Worm (Caenorhabditis elegans) whole organism, L1 larva: Measurements from ENCODE around the gene ipmk-1.

Source experiments
- C04F5.9 ChIP-seq: sonication (generic microtip); optimal IDR thresholded peaks from 2 replicates; lab custom pipeline; 2016; ENCODE audit warnings: missing genetic modification characterization, missing compliant biosample characterization
- C16A3.4 ChIP-seq: fragments of 150-350 bp; optimal IDR thresholded peaks from 2 replicates; lab custom pipeline; 2014; ENCODE audit warnings: missing biosample characterization, missing genetic modification characterization
- C34B4.2 ChIP-seq: sonication (generic microtip); optimal IDR thresholded peaks from 2 replicates; lab custom pipeline; 2017; ENCODE audit warnings: mild to moderate bottlenecking, missing genetic modification characterization, missing compliant biosample characterization
- F16B12.6 ChIP-seq: fragments of 150-350 bp; optimal IDR thresholded peaks from 2 replicates; lab custom pipeline; 2014; ENCODE audit warnings: missing biosample characterization, missing genetic modification characterization
- aha-1 ChIP-seq: fragments of 150-350 bp; optimal IDR thresholded peaks from 2 replicates; lab custom pipeline; 2014; ENCODE audit warnings: missing biosample characterization, missing genetic modification characterization
- alr-1 ChIP-seq: fragments of 200-800 bp; sonication (Bioruptor generic); optimal IDR thresholded peaks from 2 replicates; lab custom pipeline; 2018; ENCODE audit warnings: borderline replicate concordance, mild to moderate bottlenecking, missing genetic modification characterization, missing compliant biosample characterization
- aly-2 ChIP-seq: fragments of 150-350 bp; optimal IDR thresholded peaks from 2 replicates; lab custom pipeline; 2014; ENCODE audit warnings: missing biosample characterization, missing genetic modification characterization
- ceh-63 ChIP-seq: fragments of 200-800 bp; sonication (Bioruptor generic); optimal IDR thresholded peaks from 2 replicates; lab custom pipeline; 2018; ENCODE audit warnings: mild to moderate bottlenecking, missing genetic modification characterization, missing compliant biosample characterization
- ceh-82 ChIP-seq, 3 experiments: fragments of 150-350 bp in 1 of 3; sonication (generic microtip) in 2 of 3; optimal IDR thresholded peaks; 2 replicates each; lab custom pipeline; 2014 to 2017; ENCODE audit warnings: missing biosample characterization in 3 of 3, missing genetic modification characterization in 3 of 3
- dpl-1 ChIP-seq, 3 experiments: fragments of 150-350 bp in 2 of 3; sonication (generic microtip) in 1 of 3; optimal IDR thresholded peaks; 2 replicates each; lab custom pipeline; 2014 to 2017; ENCODE audit warnings: missing biosample characterization in 3 of 3, missing genetic modification characterization in 3 of 3, missing genetic modification reagents in 3 of 3
- dsc-1 ChIP-seq: sonication (generic microtip); optimal IDR thresholded peaks from 2 replicates; lab custom pipeline; 2016; ENCODE audit warnings: mild to moderate bottlenecking, missing genetic modification characterization, missing compliant biosample characterization
- efl-1 ChIP-seq, 4 experiments: fragments of 150-350 bp; optimal IDR thresholded peaks in 3 of 4; peaks in 1 of 4; 1 replicate in 1 of 4; 2 replicates in 3 of 4; lab custom pipeline; 2014; ENCODE audit warnings: missing biosample characterization in 2 of 4, missing genetic modification characterization in 2 of 4, missing genetic modification reagents in 2 of 4
- egl-13 ChIP-seq: sonication (generic microtip); optimal IDR thresholded peaks from 2 replicates; lab custom pipeline; 2016; ENCODE audit warnings: missing genotype, missing genetic modification reagents, missing genetic modification characterization, missing compliant biosample characterization
- elt-2 ChIP-seq: sonication (generic microtip); optimal IDR thresholded peaks from 2 replicates; lab custom pipeline; 2016; ENCODE audit warnings: missing genetic modification characterization, mild to moderate bottlenecking, inconsistent platforms, missing compliant biosample characterization, missing genetic modification reagents
- ets-5 ChIP-seq: fragments of 200-800 bp; sonication (Bioruptor generic); IDR thresholded peaks from 2 replicates; pipeline ENCODE4 v1.3.6; 2022; ENCODE audit warnings: missing genetic modification characterization, missing compliant biosample characterization
- fkh-10 ChIP-seq: sonication (generic microtip); optimal IDR thresholded peaks from 2 replicates; lab custom pipeline; 2017; ENCODE audit warnings: missing biosample characterization, missing genetic modification reagents, missing genetic modification characterization
- fkh-4 ChIP-seq: sonication (generic microtip); optimal IDR thresholded peaks from 2 replicates; lab custom pipeline; 2016; ENCODE audit warnings: missing compliant biosample characterization, missing genetic modification characterization, borderline replicate concordance
- fkh-8 ChIP-seq: sonication (generic microtip); optimal IDR thresholded peaks from 2 replicates; lab custom pipeline; 2016; ENCODE audit warnings: mild to moderate bottlenecking, missing genetic modification characterization, missing compliant biosample characterization
- grh-1 ChIP-seq: fragments of 200-800 bp; sonication (Bioruptor generic); IDR thresholded peaks from 2 replicates; pipeline ENCODE4 v1.3.6; 2022; ENCODE audit warnings: missing genetic modification reagents, missing genetic modification characterization, missing compliant biosample characterization
- hlh-17 ChIP-seq: fragments of 200-800 bp; sonication (Bioruptor generic); optimal IDR thresholded peaks from 2 replicates; lab custom pipeline; 2018; ENCODE audit warnings: missing genetic modification characterization, mild to moderate bottlenecking, missing compliant biosample characterization, moderate library complexity, borderline replicate concordance
- hpl-2 ChIP-seq: fragments of 150-350 bp; optimal IDR thresholded peaks from 2 replicates; lab custom pipeline; 2014; ENCODE audit warnings: missing biosample characterization, missing genetic modification reagents, missing genetic modification characterization
- irx-1 ChIP-seq: sonication (generic microtip); optimal IDR thresholded peaks from 2 replicates; lab custom pipeline; 2016; ENCODE audit warnings: missing genetic modification characterization, missing compliant biosample characterization
- lin-14 ChIP-seq: fragments of 200-800 bp; sonication (Bioruptor generic); optimal IDR thresholded peaks from 2 replicates; lab custom pipeline; 2018; ENCODE audit warnings: mild to moderate bottlenecking, missing genetic modification characterization, moderate library complexity, missing compliant biosample characterization
- lin-15B ChIP-seq: fragments of 150-350 bp; sonication (generic microtip); optimal IDR thresholded peaks from 3 replicates; lab custom pipeline; 2014; ENCODE audit warnings: missing biosample characterization, missing genetic modification characterization
- lin-35 ChIP-seq, 2 experiments: fragments of 150-350 bp; optimal IDR thresholded peaks; 2 replicates each; lab custom pipeline; 2014; ENCODE audit warnings: missing biosample characterization in 2 of 2, missing genetic modification characterization in 2 of 2, missing genetic modification reagents in 2 of 2
- lir-3 ChIP-seq: sonication (generic microtip); optimal IDR thresholded peaks from 2 replicates; lab custom pipeline; 2016; ENCODE audit warnings: mild to moderate bottlenecking, missing genetic modification characterization, moderate library complexity, missing compliant biosample characterization; ENCODE audit not compliant: poor library complexity
- mab-9 ChIP-seq: fragments of 200-800 bp; sonication (Bioruptor generic); IDR thresholded peaks from 2 replicates; pipeline ENCODE4 v1.3.6; 2022; ENCODE audit warnings: missing genetic modification reagents, missing genetic modification characterization, missing compliant biosample characterization
- mef-2 ChIP-seq: fragments of 150-350 bp; optimal IDR thresholded peaks from 2 replicates; lab custom pipeline; 2014; ENCODE audit warnings: missing biosample characterization, missing genetic modification characterization
- nhr-12 ChIP-seq: sonication (generic microtip); optimal IDR thresholded peaks from 2 replicates; lab custom pipeline; 2017; ENCODE audit warnings: missing biosample characterization, missing genetic modification characterization
- nhr-19 ChIP-seq: fragments of 200-800 bp; sonication (Bioruptor generic); conservative IDR thresholded peaks from 2 replicates; pipeline ENCODE4 v1.3.6; 2022; ENCODE audit warnings: missing genetic modification characterization, missing compliant biosample characterization
- nhr-20 ChIP-seq: sonication (generic microtip); optimal IDR thresholded peaks from 2 replicates; lab custom pipeline; 2016; ENCODE audit warnings: mild to moderate bottlenecking, missing genetic modification characterization, missing compliant biosample characterization
- nhr-237 ChIP-seq: fragments of 150-350 bp; optimal IDR thresholded peaks from 2 replicates; lab custom pipeline; 2014; ENCODE audit warnings: missing biosample characterization, missing genetic modification characterization
- nhr-28 ChIP-seq: fragments of 150-350 bp; optimal IDR thresholded peaks from 2 replicates; lab custom pipeline; 2014; ENCODE audit warnings: missing biosample characterization, missing genetic modification characterization
- nhr-47 ChIP-seq: sonication (generic microtip); optimal IDR thresholded peaks from 2 replicates; lab custom pipeline; 2016; ENCODE audit warnings: mild to moderate bottlenecking, missing genetic modification characterization, moderate library complexity, missing compliant biosample characterization
- nhr-76 ChIP-seq: sonication (generic microtip); optimal IDR thresholded peaks from 2 replicates; lab custom pipeline; 2017; ENCODE audit warnings: missing biosample characterization, missing genetic modification characterization
- nhr-77 ChIP-seq: fragments of 150-350 bp; optimal IDR thresholded peaks from 2 replicates; lab custom pipeline; 2014; ENCODE audit warnings: missing biosample characterization, missing genetic modification characterization
- nhr-90 ChIP-seq: sonication (generic microtip); optimal IDR thresholded peaks from 2 replicates; lab custom pipeline; 2016; ENCODE audit warnings: mild to moderate bottlenecking, missing genetic modification characterization, missing compliant biosample characterization; ENCODE audit not compliant: poor library complexity
- pqm-1 ChIP-seq: sonication (generic microtip); optimal IDR thresholded peaks from 3 replicates; lab custom pipeline; 2017; ENCODE audit warnings: missing biosample characterization, missing genetic modification characterization
- snu-23 ChIP-seq: sonication (generic microtip); optimal IDR thresholded peaks from 2 replicates; lab custom pipeline; 2016; ENCODE audit warnings: missing genetic modification characterization, missing compliant biosample characterization
- tbx-2 ChIP-seq: sonication (generic microtip); optimal IDR thresholded peaks from 2 replicates; lab custom pipeline; 2016; ENCODE audit warnings: missing genetic modification characterization, missing compliant biosample characterization
- unc-130 ChIP-seq: fragments of 150-350 bp; optimal IDR thresholded peaks from 2 replicates; lab custom pipeline; 2017; ENCODE audit warnings: missing biosample characterization, missing genetic modification characterization, inconsistent platforms
- unc-30 ChIP-seq: sonication (generic microtip); optimal IDR thresholded peaks from 2 replicates; lab custom pipeline; 2017; ENCODE audit warnings: missing biosample characterization, missing genetic modification characterization
- unc-86 ChIP-seq: sonication (generic microtip); optimal IDR thresholded peaks from 2 replicates; lab custom pipeline; 2016; ENCODE audit warnings: missing genetic modification characterization, missing compliant biosample characterization
- unc-98 ChIP-seq: fragments of 200-800 bp; sonication (Bioruptor generic); IDR thresholded peaks from 2 replicates; pipeline ENCODE4 v1.3.6; 2022; ENCODE audit warnings: missing genetic modification characterization, missing compliant biosample characterization
- vab-15 ChIP-seq: sonication (generic microtip); optimal IDR thresholded peaks from 2 replicates; lab custom pipeline; 2017; ENCODE audit warnings: missing genotype, mild to moderate bottlenecking, missing genetic modification characterization, missing compliant biosample characterization
- zag-1 ChIP-seq: fragments of 150-350 bp; optimal IDR thresholded peaks from 2 replicates; lab custom pipeline; 2014; ENCODE audit warnings: missing biosample characterization, missing genetic modification characterization
- ztf-11 ChIP-seq, 2 experiments: sonication (generic microtip); optimal IDR thresholded peaks; 2 replicates each; lab custom pipeline; 2016 to 2017; ENCODE audit warnings: missing genetic modification characterization in 2 of 2, missing biosample characterization in 1 of 2, missing compliant biosample characterization in 1 of 2
- ztf-4 ChIP-seq: fragments of 150-350 bp; optimal IDR thresholded peaks from 2 replicates; lab custom pipeline; 2014; ENCODE audit warnings: missing biosample characterization, missing genetic modification characterization

The ipmk-1 gene

DNA sequence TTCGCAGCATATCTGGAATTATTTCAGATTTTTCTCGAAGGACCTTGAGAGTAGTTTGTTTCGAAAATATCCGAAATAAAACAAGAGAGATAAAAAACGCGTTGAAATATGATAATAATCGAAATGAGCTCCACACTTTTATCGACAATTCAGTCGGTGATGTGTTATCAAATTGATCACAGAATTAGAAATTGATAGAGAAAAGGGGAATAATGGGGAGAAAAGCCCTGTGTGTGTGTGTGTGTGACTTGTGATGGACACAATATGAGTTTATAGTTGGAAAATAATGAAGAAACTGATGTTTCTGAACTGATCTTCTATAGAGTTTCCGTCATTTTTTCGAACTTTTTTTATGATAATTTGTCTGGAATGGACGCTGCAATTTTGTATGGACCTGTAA, 51.2 kb downstream of the ipmk-1 start, which contains the start of gene pgp-1:
TSS of gene pgp-1 (minus strand) at position 12 of the 400 bp plus-strand sequence.
- TF ChIP-seq ztf-11 (tag; optimal IDR thresholded peaks at IDR 0.05; lab: Kevin White, UChicago) (no peak), pqm-1 (tag; lab: Kevin White, UChicago) (peak; percentile 88), nhr-19 (GFP tag; lab: Robert Waterston, UW) (no peak), hpl-2 (no peak), snu-23 (no peak), mab-9 (GFP tag; lab: Robert Waterston, UW) (no peak), lir-3 (no peak), ztf-4 (tag; lab: Kevin White, UChicago) (no peak), dpl-1 (GFP tag; optimal IDR thresholded peaks at IDR 0.05; lab: Kevin White, UChicago) (no peak), ets-5 (GFP tag; lab: Robert Waterston, UW) (no peak), egl-13 (tag; lab: Kevin White, UChicago) (no peak), alr-1 (tag; lab: Kevin White, UChicago) (no peak), unc-98 (GFP tag; lab: Robert Waterston, UW) (no peak), nhr-76 (tag; lab: Kevin White, UChicago) (no peak), unc-130 (tag; lab: Kevin White, UChicago) (no peak), elt-2 (tag; lab: Kevin White, UChicago) (peak; percentile 90), nhr-12 (tag; lab: Kevin White, UChicago) (no peak), fkh-4 (no peak), irx-1 (tag; lab: Kevin White, UChicago) (no peak), dsc-1 (tag; lab: Kevin White, UChicago) (no peak), nhr-90 (no peak), grh-1 (GFP tag; lab: Robert Waterston, UW) (no peak), nhr-20 (peak; percentile 20), nhr-28 (tag; lab: Kevin White, UChicago) (no peak), lin-35 (GFP tag; optimal IDR thresholded peaks at IDR 0.05; lab: Kevin White, UChicago) (peak in 1 of 2 experiments; percentile 27), lin-14 (GFP tag; lab: Kevin White, UChicago) (peak; percentile 13), C34B4.2 (tag; lab: Kevin White, UChicago) (no peak), ceh-82 (tag; optimal IDR thresholded peaks at IDR 0.05; lab: Kevin White, UChicago) (no peak), nhr-237 (no peak), nhr-77 (tag; lab: Kevin White, UChicago) (no peak), unc-86 (tag; lab: Kevin White, UChicago) (no peak), unc-30 (no peak), fkh-10 (GFP tag; lab: Kevin White, UChicago) (no peak), lin-15B (tag; lab: Kevin White, UChicago) (no peak), F16B12.6 (no peak), aha-1 (tag; lab: Kevin White, UChicago) (no peak), tbx-2 (tag; lab: Kevin White, UChicago) (no peak), hlh-17 (GFP tag; lab: Kevin White, UChicago) (no peak)
- TF ChIP-seq, all 84 proteins: peak for 5

DNA sequence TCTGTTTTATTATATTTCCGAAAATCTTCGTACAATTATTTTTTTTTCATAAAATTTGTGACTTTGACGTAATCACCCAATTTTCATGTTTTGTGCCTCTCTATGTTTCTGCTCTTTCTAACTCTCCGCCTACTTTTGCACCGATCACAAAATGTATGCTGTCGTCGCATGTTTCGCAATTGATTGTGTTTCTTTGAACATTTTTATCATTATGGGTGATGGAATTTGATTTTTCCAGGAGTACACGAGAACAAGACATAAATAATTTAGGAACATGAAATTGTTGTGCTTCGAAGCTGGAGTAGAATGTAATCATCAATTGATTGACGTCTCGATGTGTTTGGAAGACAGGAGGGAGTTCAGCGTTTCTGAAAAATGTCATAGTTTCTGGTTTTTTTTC, 53.0 kb downstream of the ipmk-1 start:
- TF ChIP-seq efl-1 (optimal IDR thresholded peaks at IDR 0.05; lab: Kevin White, UChicago), result no peak
- TF ChIP-seq efl-1 (GFP tag; optimal IDR thresholded peaks at IDR 0.05 in 1 of 2; lab: Kevin White, UChicago), result no peak
- TF ChIP-seq dsc-1 (tag; lab: Kevin White, UChicago), result no peak
- TF ChIP-seq ceh-82 (tag; optimal IDR thresholded peaks at IDR 0.05; lab: Kevin White, UChicago), result no peak
- no peak for TF ChIP-seq nhr-47 (tag; lab: Kevin White, UChicago)
- TF ChIP-seq C16A3.4 (tag; lab: Kevin White, UChicago), result no peak
- no peak for TF ChIP-seq grh-1 (GFP tag; lab: Robert Waterston, UW)
- no peak for TF ChIP-seq ceh-63 (GFP tag; lab: Kevin White, UChicago)
- TF ChIP-seq fkh-10 (GFP tag; lab: Kevin White, UChicago), result no peak
- TF ChIP-seq elt-2 (tag; lab: Kevin White, UChicago), result peak; percentile 55
- TF ChIP-seq lin-15B (tag; lab: Kevin White, UChicago), result no peak
- peak in 1 of 2 experiments; percentile 24 for TF ChIP-seq lin-35 (GFP tag; optimal IDR thresholded peaks at IDR 0.05; lab: Kevin White, UChicago)
- no peak for TF ChIP-seq mef-2 (tag; lab: Kevin White, UChicago)
- TF ChIP-seq nhr-28 (tag; lab: Kevin White, UChicago), result no peak
- no peak for TF ChIP-seq fkh-8 (tag; lab: Kevin White, UChicago)
- no peak for TF ChIP-seq vab-15 (tag; lab: Kevin White, UChicago)
- TF ChIP-seq nhr-20, result peak; percentile 7
- no peak for TF ChIP-seq nhr-12 (tag; lab: Kevin White, UChicago)
- no peak for TF ChIP-seq zag-1
- no peak for TF ChIP-seq tbx-2 (tag; lab: Kevin White, UChicago)
- TF ChIP-seq alr-1 (tag; lab: Kevin White, UChicago), result no peak
- TF ChIP-seq C04F5.9 (tag; lab: Kevin White, UChicago), result no peak
- no peak for TF ChIP-seq dpl-1 (GFP tag; optimal IDR thresholded peaks at IDR 0.05; lab: Kevin White, UChicago)
- no peak for TF ChIP-seq aly-2 (tag; lab: Kevin White, UChicago)
- TF ChIP-seq nhr-237, result no peak
- peak; percentile 10 for TF ChIP-seq pqm-1 (tag; lab: Kevin White, UChicago)
